Worm (Caenorhabditis elegans) whole organism, L1 larva: ENCODE results near the gene nhr-129.

Source experiments
- efl-1 ChIP-seq, 4 experiments: fragments of 150-350 bp; optimal IDR thresholded peaks in 3 of 4; peaks in 1 of 4; 1 replicate in 1 of 4; 2 replicates in 3 of 4; lab custom pipeline; 2014; ENCODE audit warnings: missing biosample characterization in 2 of 4, missing genetic modification characterization in 2 of 4, missing genetic modification reagents in 2 of 4
- fkh-10 ChIP-seq: sonication (generic microtip); optimal IDR thresholded peaks from 2 replicates; lab custom pipeline; 2017; ENCODE audit warnings: missing biosample characterization, missing genetic modification reagents, missing genetic modification characterization
- lsy-2 ChIP-seq, 2 experiments: fragments of 150-350 bp; optimal IDR thresholded peaks; 2 replicates each; lab custom pipeline; 2014; ENCODE audit warnings: missing biosample characterization in 2 of 2, missing genetic modification characterization in 2 of 2
- nhr-85 ChIP-seq: sonication (generic microtip); peaks from one replicate; lab custom pipeline; 2016; ENCODE audit warnings: missing genetic modification characterization, inconsistent platforms, missing compliant biosample characterization
- pag-3 ChIP-seq: sonication (generic microtip); optimal IDR thresholded peaks from 2 replicates; lab custom pipeline; 2017; ENCODE audit warnings: missing genetic modification characterization, mild to moderate bottlenecking, missing compliant biosample characterization, antibody characterized with exemption, borderline replicate concordance; ENCODE audit not compliant: insufficient read depth
- snpc-4 ChIP-seq: fragments of 150-350 bp; optimal IDR thresholded peaks from 2 replicates; lab custom pipeline; 2014; ENCODE audit warnings: missing biosample characterization, missing genetic modification characterization
- sptf-1 ChIP-seq: fragments of 150-350 bp; optimal IDR thresholded peaks from 2 replicates; lab custom pipeline; 2014; ENCODE audit warnings: missing biosample characterization, missing genetic modification characterization

- no peak for TF ChIP-seq snpc-4 (tag; lab: Kevin White, UChicago)
- TF ChIP-seq nhr-85 (tag; lab: Kevin White, UChicago) = no peak
- TF ChIP-seq sptf-1 (tag; lab: Kevin White, UChicago) = no peak
- no peak for TF ChIP-seq efl-1 (optimal IDR thresholded peaks at IDR 0.05; lab: Kevin White, UChicago)
- no peak for TF ChIP-seq efl-1 (GFP tag; optimal IDR thresholded peaks at IDR 0.05 in 1 of 2; lab: Kevin White, UChicago)
- no peak for TF ChIP-seq fkh-10 (GFP tag; lab: Kevin White, UChicago)
- peak in 1 of 2 experiments; percentile 2 for TF ChIP-seq lsy-2 (tag; optimal IDR thresholded peaks at IDR 0.05; lab: Kevin White, UChicago)
- no peak for TF ChIP-seq pag-3
Observed at ce11 chrV:13345867-13346328, 15.1 kb upstream of the nhr-129 start, which contains the start of gene twk-43.
